Worm (Caenorhabditis elegans) whole organism, young adult: ENCODE measurements around the gene gmap-2.

Source experiments
- B0035.1 ChIP-seq: sonication (generic microtip); optimal IDR thresholded peaks from 2 replicates; lab custom pipeline; 2016; ENCODE audit warnings: missing genetic modification characterization, mild to moderate bottlenecking, missing compliant biosample characterization, missing genotype, missing genetic modification reagents
- F23B12.7 ChIP-seq: sonication (generic microtip); optimal IDR thresholded peaks from 2 replicates; lab custom pipeline; 2017; ENCODE audit warnings: missing genetic modification characterization, mild to moderate bottlenecking, missing compliant biosample characterization, antibody characterized with exemption, moderate library complexity; ENCODE audit not compliant: insufficient read depth
- atf-7 ChIP-seq: sonication (generic microtip); optimal IDR thresholded peaks from 2 replicates; lab custom pipeline; 2017; ENCODE audit warnings: mild to moderate bottlenecking, missing genetic modification characterization, missing compliant biosample characterization
- bed-1 ChIP-seq: fragments of 200-800 bp; sonication (Bioruptor generic); IDR thresholded peaks from 2 replicates; pipeline ENCODE4 v1.3.6; 2022; ENCODE audit warnings: missing genetic modification reagents, missing genetic modification characterization, missing compliant biosample characterization
- ceh-100 ChIP-seq: fragments of 200-800 bp; sonication (Bioruptor generic); IDR thresholded peaks from 2 replicates; pipeline ENCODE4 v1.3.6; 2022; ENCODE audit warnings: missing genetic modification reagents, missing genetic modification characterization, missing compliant biosample characterization
- dpff-1 ChIP-seq: sonication (generic microtip); optimal IDR thresholded peaks from 2 replicates; lab custom pipeline; 2017; ENCODE audit warnings: mild to moderate bottlenecking, missing genetic modification characterization, missing compliant biosample characterization
- dpl-1 ChIP-seq: fragments of 150-350 bp; optimal IDR thresholded peaks from 2 replicates; lab custom pipeline; 2014; ENCODE audit warnings: missing biosample characterization, missing genetic modification reagents, missing genetic modification characterization
- egrh-3 ChIP-seq: fragments of 200-800 bp; sonication (Bioruptor generic); IDR thresholded peaks from 2 replicates; pipeline ENCODE4 v1.3.6; 2022; ENCODE audit warnings: missing genetic modification reagents, missing genetic modification characterization, missing compliant biosample characterization
- lin-26 ChIP-seq: fragments of 200-800 bp; sonication (Bioruptor generic); IDR thresholded peaks from 2 replicates; pipeline ENCODE4 v1.3.6; 2022; ENCODE audit warnings: missing genetic modification reagents, missing genetic modification characterization, missing compliant biosample characterization
- lsy-27 ChIP-seq: sonication (generic microtip); optimal IDR thresholded peaks from 2 replicates; lab custom pipeline; 2017; ENCODE audit warnings: missing genetic modification characterization, mild to moderate bottlenecking, missing compliant biosample characterization, antibody characterized with exemption, missing genotype, borderline replicate concordance; ENCODE audit not compliant: insufficient read depth
- nhr-179 ChIP-seq: sonication (generic microtip); optimal IDR thresholded peaks from 2 replicates; lab custom pipeline; 2016; ENCODE audit warnings: mild to moderate bottlenecking, missing genetic modification characterization, missing compliant biosample characterization
- pha-4 ChIP-seq: fragments of 150-350 bp; sonication (generic microtip); optimal IDR thresholded peaks from 2 replicates; lab custom pipeline; 2014; ENCODE audit warnings: missing biosample characterization, missing genetic modification reagents, missing genetic modification characterization
- unc-130 ChIP-seq: sonication (generic microtip); optimal IDR thresholded peaks from 2 replicates; lab custom pipeline; 2016; ENCODE audit warnings: missing genetic modification reagents, missing genetic modification characterization, missing compliant biosample characterization
- unc-62 ChIP-seq: fragments of 150-350 bp; optimal IDR thresholded peaks from 2 replicates; lab custom pipeline; 2014; ENCODE audit warnings: missing biosample characterization, missing genetic modification reagents, missing genetic modification characterization

ce11 chrX:12937521-12937920 lies 5.5 kb downstream of the gmap-2 start:
- no peak for TF ChIP-seq unc-130 (GFP tag; lab: Kevin White, UChicago)
- TF ChIP-seq atf-7 (tag; lab: Kevin White, UChicago): no peak
- no peak for TF ChIP-seq unc-62 (GFP tag; lab: Kevin White, UChicago)
- TF ChIP-seq lin-26 (GFP tag; lab: Robert Waterston, UW): peak; percentile 87
- no peak for TF ChIP-seq B0035.1 (tag; lab: Kevin White, UChicago)
- TF ChIP-seq dpff-1: no peak
- TF ChIP-seq pha-4 (tag; lab: Kevin White, UChicago): no peak
- TF ChIP-seq dpl-1 (GFP tag; lab: Kevin White, UChicago): no peak
- no peak for TF ChIP-seq ceh-100
- TF ChIP-seq egrh-3: no peak
- TF ChIP-seq bed-1 (GFP tag; lab: Robert Waterston, UW): no peak
- no peak for TF ChIP-seq lsy-27 (tag; lab: Kevin White, UChicago)
- TF ChIP-seq F23B12.7 (tag; lab: Kevin White, UChicago): no peak
- TF ChIP-seq nhr-179: no peak
